Worm (Caenorhabditis elegans): ENCODE results near the gene K10D6.4.

The K10D6.4 gene

DNA sequence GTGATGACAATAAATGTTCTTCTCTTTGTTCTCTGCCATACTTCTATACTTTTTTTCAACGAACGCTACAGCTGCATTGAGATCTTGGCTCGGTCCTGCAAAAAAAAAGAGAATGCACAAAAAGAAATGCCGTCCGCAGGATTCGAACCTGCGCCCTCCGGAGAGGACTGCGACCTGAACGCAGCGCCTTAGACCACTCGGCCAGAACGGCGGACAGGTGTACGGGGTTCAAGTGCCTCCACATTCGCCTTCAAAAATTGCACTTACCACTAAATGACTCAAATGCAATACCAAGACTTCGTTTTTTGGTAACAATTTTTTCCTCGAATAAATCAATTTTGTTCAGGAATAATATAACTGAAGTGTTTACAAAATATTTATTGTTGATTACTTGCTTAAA lies 27.1 kb upstream of the K10D6.4 start (continued):
- no peak for TF ChIP-seq nhr-120 (GFP tag; IDR thresholded peaks at IDR 0.05)
- no peak for TF ChIP-seq F23B12.7 (tag; optimal IDR thresholded peaks at IDR 0.05; ENCODE audit: insufficient read depth)
- TF ChIP-seq mxl-1 (tag; optimal IDR thresholded peaks at IDR 0.05) = no peak
- TF ChIP-seq B0261.1 (tag; optimal IDR thresholded peaks at IDR 0.05) = peak; percentile 74
- TF ChIP-seq snpc-3.4 (tag; optimal IDR thresholded peaks at IDR 0.05) = peak; percentile 20
- TF ChIP-seq B0019.2 (GFP tag; conservative IDR thresholded peaks at IDR 0.05) = no peak
- TF ChIP-seq gei-17 (GFP tag; optimal IDR thresholded peaks at IDR 0.05) = no peak
- no peak for TF ChIP-seq ccch-3 (GFP tag; optimal IDR thresholded peaks at IDR 0.05)
- TF ChIP-seq T07F8.4 (tag; optimal IDR thresholded peaks at IDR 0.05) = no peak
- TF ChIP-seq madf-10 (tag; optimal IDR thresholded peaks at IDR 0.05) = no peak
- TF ChIP-seq Y53F4B.3 (GFP tag; IDR thresholded peaks at IDR 0.05) = no peak
- no peak for TF ChIP-seq somi-1 (GFP tag; optimal IDR thresholded peaks at IDR 0.05)
- no peak for TF ChIP-seq fkh-3 (tag; optimal IDR thresholded peaks at IDR 0.05)
- no peak for TF ChIP-seq snpc-1.3 (tag; optimal IDR thresholded peaks at IDR 0.05; ENCODE audit: insufficient read depth)
- TF ChIP-seq zim-3 (tag; optimal IDR thresholded peaks at IDR 0.05) = no peak
- no peak for TF ChIP-seq ceh-58 (GFP tag; IDR thresholded peaks at IDR 0.05)
- no peak for TF ChIP-seq ztf-18 (tag; optimal IDR thresholded peaks at IDR 0.05)
- TF ChIP-seq hlh-26 (GFP tag; conservative IDR thresholded peaks at IDR 0.05) = no peak
- TF ChIP-seq madf-6 (GFP tag; IDR thresholded peaks at IDR 0.05) = peak; percentile 35
- TF ChIP-seq bed-2 (GFP tag; IDR thresholded peaks at IDR 0.05) = no peak
- peak; percentile 76 for TF ChIP-seq snpc-4 (GFP tag; optimal IDR thresholded peaks at IDR 0.05)
- peak; percentile 90 to 98 (median 95) for TF ChIP-seq snpc-4 (tag; optimal IDR thresholded peaks at IDR 0.05)
- no peak for TF ChIP-seq tbx-9 (tag; optimal IDR thresholded peaks at IDR 0.05; ENCODE audit: borderline replicate concordance)
- TF ChIP-seq F22D6.2 (tag; optimal IDR thresholded peaks at IDR 0.05) = no peak
- no peak for TF ChIP-seq ztf-28 (GFP tag; IDR thresholded peaks at IDR 0.05)
- no peak for TF ChIP-seq lir-1 (GFP tag; conservative IDR thresholded peaks at IDR 0.05)
- TF ChIP-seq F57A8.1 (GFP tag; optimal IDR thresholded peaks at IDR 0.05) = no peak
- peak; percentile 66; the same call in 1 of the 2 replicates for TF ChIP-seq Y56A3A.18 (GFP tag; IDR thresholded peaks at IDR 0.05)
- TF ChIP-seq let-526 (GFP tag; IDR thresholded peaks at IDR 0.05) = no peak
- no peak for TF ChIP-seq sptf-2 (GFP tag; optimal IDR thresholded peaks at IDR 0.05)
- no peak for TF ChIP-seq ets-4 (GFP tag; optimal IDR thresholded peaks at IDR 0.05)
- no peak for TF ChIP-seq ztf-26 (tag; optimal IDR thresholded peaks at IDR 0.05)
- peak; percentile 18 for TF ChIP-seq attf-5 (GFP tag; optimal IDR thresholded peaks at IDR 0.05)
- no peak for TF ChIP-seq xnd-1 (tag; optimal IDR thresholded peaks at IDR 0.05)
- TF ChIP-seq aptf-2 (GFP tag; conservative IDR thresholded peaks at IDR 0.05) = no peak
- no peak for TF ChIP-seq lin-35 (GFP tag; optimal IDR thresholded peaks at IDR 0.05)
- TF ChIP-seq ceh-100 (GFP tag; IDR thresholded peaks at IDR 0.05) = no peak
- TF ChIP-seq nhr-80 (tag; optimal IDR thresholded peaks at IDR 0.05) = no peak
- TF ChIP-seq hsf-1 (GFP tag; IDR thresholded peaks at IDR 0.05) = no peak
- no peak for TF ChIP-seq T26A5.8 (tag; optimal IDR thresholded peaks at IDR 0.05)
- TF ChIP-seq mes-4 (tag; optimal IDR thresholded peaks at IDR 0.05) = no peak
- 0 out of 2 replicates have a peak, but pooled peaks have one; percentile 32 for TF ChIP-seq K11D2.4 (GFP tag; IDR thresholded peaks at IDR 0.05)
- no peak for TF ChIP-seq bed-1 (GFP tag; IDR thresholded peaks at IDR 0.05)
- TF ChIP-seq sea-2 (GFP tag; IDR thresholded peaks at IDR 0.05) = no peak
- TF ChIP-seq nhr-27 (tag; optimal IDR thresholded peaks at IDR 0.05) = no peak
- peak; percentile 93 for TF ChIP-seq tbp1 (GFP tag; optimal IDR thresholded peaks at IDR 0.05)
- no peak for TF ChIP-seq C17E4.6 (GFP tag; IDR thresholded peaks at IDR 0.05)
- TF ChIP-seq tlf-1 (GFP tag; optimal IDR thresholded peaks at IDR 0.05) = peak; percentile 4
- TF ChIP-seq F33H1.4 (GFP tag; IDR thresholded peaks at IDR 0.05) = no peak
- no peak for TF ChIP-seq ama-1 (optimal IDR thresholded peaks at IDR 0.05)
- TF ChIP-seq ama-1 (GFP tag; optimal IDR thresholded peaks at IDR 0.05) = no peak
